Worm (Caenorhabditis elegans) whole organism, L3 larva: ENCODE measurements around the gene natb-1.
A peak's percentile ranks its signal among the peaks of the same experiment; 100 is the strongest.

Experiments used
- R02D3.7 ChIP-seq: fragments of 150-350 bp; optimal IDR thresholded peaks from 2 replicates; lab custom pipeline; 2014; ENCODE audit warnings: missing biosample characterization, missing genetic modification characterization
- ZK546.5 ChIP-seq: sonication (generic microtip); optimal IDR thresholded peaks from 2 replicates; lab custom pipeline; 2017; ENCODE audit warnings: missing biosample characterization, missing genetic modification characterization
- aly-2 ChIP-seq: fragments of 150-350 bp; optimal IDR thresholded peaks from 2 replicates; lab custom pipeline; 2014; ENCODE audit warnings: missing biosample characterization, missing genetic modification characterization
- ama-1 ChIP-seq: fragments of 150-350 bp; optimal IDR thresholded peaks from 2 replicates; lab custom pipeline; 2018
- ceh-16 ChIP-seq: sonication (generic microtip); optimal IDR thresholded peaks from 2 replicates; lab custom pipeline; 2017; ENCODE audit warnings: missing biosample characterization, missing genetic modification characterization
- ceh-28 ChIP-seq: fragments of 150-350 bp; optimal IDR thresholded peaks from 2 replicates; lab custom pipeline; 2014; ENCODE audit warnings: missing biosample characterization, missing genetic modification reagents, missing genetic modification characterization
- ceh-82 ChIP-seq: fragments of 150-350 bp; optimal IDR thresholded peaks from 2 replicates; lab custom pipeline; 2014; ENCODE audit warnings: missing biosample characterization, missing genetic modification characterization
- daf-12 ChIP-seq: fragments of 150-350 bp; optimal IDR thresholded peaks from 2 replicates; lab custom pipeline; 2014; ENCODE audit warnings: missing biosample characterization, missing genetic modification reagents, missing genetic modification characterization
- egl-5 ChIP-seq: fragments of 150-350 bp; optimal IDR thresholded peaks from 2 replicates; lab custom pipeline; 2017; ENCODE audit warnings: missing biosample characterization, missing genetic modification reagents, missing genetic modification characterization, inconsistent platforms
- elt-1 ChIP-seq: fragments of 150-350 bp; optimal IDR thresholded peaks from 2 replicates; lab custom pipeline; 2014; ENCODE audit warnings: missing biosample characterization, missing genetic modification characterization
- elt-2 ChIP-seq: sonication (generic microtip); optimal IDR thresholded peaks from 2 replicates; lab custom pipeline; 2016; ENCODE audit warnings: missing genetic modification reagents, mild to moderate bottlenecking, missing genetic modification characterization, missing compliant biosample characterization
- eor-1 ChIP-seq, 2 experiments: fragments of 150-350 bp; optimal IDR thresholded peaks; 2 replicates each; lab custom pipeline; 2014 to 2018; ENCODE audit warnings: missing biosample characterization in 2 of 2, missing genetic modification characterization in 2 of 2
- fkh-10 ChIP-seq: sonication (generic microtip); optimal IDR thresholded peaks from 2 replicates; lab custom pipeline; 2017; ENCODE audit warnings: missing biosample characterization, missing genetic modification reagents, missing genetic modification characterization
- fkh-2 ChIP-seq: fragments of 150-350 bp; optimal IDR thresholded peaks from 2 replicates; lab custom pipeline; 2014; ENCODE audit warnings: missing biosample characterization, missing genetic modification reagents, missing genetic modification characterization
- hmg-11 ChIP-seq: sonication (generic microtip); optimal IDR thresholded peaks from 2 replicates; lab custom pipeline; 2016; ENCODE audit warnings: missing genetic modification characterization, missing compliant biosample characterization
- jun-1 ChIP-seq: fragments of 150-350 bp; optimal IDR thresholded peaks from 2 replicates; lab custom pipeline; 2014; ENCODE audit warnings: missing biosample characterization, missing genetic modification reagents, missing genetic modification characterization
- lin-15B ChIP-seq: fragments of 150-350 bp; optimal IDR thresholded peaks from 2 replicates; lab custom pipeline; 2014; ENCODE audit warnings: missing biosample characterization, missing genetic modification characterization
- lin-39 ChIP-seq: fragments of 150-350 bp; optimal IDR thresholded peaks from 2 replicates; lab custom pipeline; 2018; ENCODE audit warnings: missing biosample characterization, missing genetic modification reagents, missing genetic modification characterization
- lsy-12 ChIP-seq: sonication (generic microtip); optimal IDR thresholded peaks from 2 replicates; lab custom pipeline; 2016; ENCODE audit warnings: mild to moderate bottlenecking, missing genetic modification characterization, missing compliant biosample characterization
- mml-1 ChIP-seq: fragments of 150-350 bp; sonication (generic microtip); optimal IDR thresholded peaks from 3 replicates; lab custom pipeline; 2014; ENCODE audit warnings: missing biosample characterization, missing genetic modification characterization
- nfya-1 ChIP-seq: sonication (generic microtip); optimal IDR thresholded peaks from 2 replicates; lab custom pipeline; 2017; ENCODE audit warnings: missing genetic modification characterization, mild to moderate bottlenecking, missing compliant biosample characterization, antibody characterized with exemption, moderate library complexity; ENCODE audit not compliant: insufficient read depth
- nhr-11 ChIP-seq: fragments of 150-350 bp; optimal IDR thresholded peaks from 2 replicates; lab custom pipeline; 2014; ENCODE audit warnings: missing biosample characterization, missing genetic modification characterization
- nhr-12 ChIP-seq: fragments of 150-350 bp; optimal IDR thresholded peaks from 2 replicates; lab custom pipeline; 2014; ENCODE audit warnings: missing biosample characterization, missing genetic modification characterization
- nhr-237 ChIP-seq: fragments of 150-350 bp; optimal IDR thresholded peaks from 2 replicates; lab custom pipeline; 2014; ENCODE audit warnings: missing biosample characterization, missing genetic modification characterization
- nhr-28 ChIP-seq: fragments of 150-350 bp; optimal IDR thresholded peaks from 2 replicates; lab custom pipeline; 2014; ENCODE audit warnings: missing biosample characterization, missing genetic modification characterization
- nhr-43 ChIP-seq: sonication (generic microtip); optimal IDR thresholded peaks from 2 replicates; lab custom pipeline; 2016; ENCODE audit warnings: mild to moderate bottlenecking, missing genetic modification characterization, missing compliant biosample characterization; ENCODE audit not compliant: poor library complexity, severe bottlenecking
- nhr-76 ChIP-seq: fragments of 150-350 bp; sonication (generic microtip); optimal IDR thresholded peaks from 5 replicates; lab custom pipeline; 2014; ENCODE audit warnings: missing biosample characterization, missing genetic modification characterization
- nhr-77 ChIP-seq: fragments of 150-350 bp; optimal IDR thresholded peaks from 2 replicates; lab custom pipeline; 2014; ENCODE audit warnings: missing biosample characterization, missing genetic modification characterization
- pha-4 ChIP-seq: fragments of 150-350 bp; optimal IDR thresholded peaks from 2 replicates; lab custom pipeline; 2014; ENCODE audit warnings: missing biosample characterization, missing genetic modification reagents, missing genetic modification characterization
- pqm-1 ChIP-seq: fragments of 150-350 bp; optimal IDR thresholded peaks from 2 replicates; lab custom pipeline; 2017; ENCODE audit warnings: missing biosample characterization, missing genetic modification characterization, inconsistent platforms
- sea-2 ChIP-seq: fragments of 150-350 bp; sonication (generic microtip); optimal IDR thresholded peaks from 4 replicates; lab custom pipeline; 2014; ENCODE audit warnings: missing biosample characterization, missing genetic modification reagents, missing genetic modification characterization
- snpc-4 ChIP-seq: fragments of 150-350 bp; optimal IDR thresholded peaks from 2 replicates; lab custom pipeline; 2014; ENCODE audit warnings: missing biosample characterization, missing genetic modification characterization
- unc-39 ChIP-seq: sonication (generic microtip); optimal IDR thresholded peaks from 4 replicates; lab custom pipeline; 2017; ENCODE audit warnings: missing biosample characterization, missing genetic modification characterization
- unc-62 ChIP-seq: fragments of 150-350 bp; sonication (generic microtip); optimal IDR thresholded peaks from 4 replicates; lab custom pipeline; 2014; ENCODE audit warnings: missing biosample characterization, missing genetic modification reagents, missing genetic modification characterization
- zag-1 ChIP-seq: fragments of 150-350 bp; optimal IDR thresholded peaks from 2 replicates; lab custom pipeline; 2014; ENCODE audit warnings: missing biosample characterization, missing genetic modification characterization

natb-1 gene

ce11 chrV:8024752-8025151, 41.5 kb upstream of the natb-1 start, which contains the start of gene F43H9.3:
Gene F43H9.3, minus strand, starts transcription at chrV:8024940.
- TF ChIP-seq sea-2 (GFP tag; lab: Kevin White, UChicago) (no peak), nfya-1 (tag; lab: Kevin White, UChicago) (peak; percentile 28), lin-15B (peak; percentile 2), egl-5 (no peak), nhr-28 (no peak), ceh-82 (tag; lab: Kevin White, UChicago) (no peak), hmg-11 (tag; lab: Kevin White, UChicago) (peak; percentile 18), R02D3.7 (tag; lab: Kevin White, UChicago) (peak; percentile 89), pqm-1 (tag; lab: Kevin White, UChicago) (no peak), nhr-76 (tag; lab: Kevin White, UChicago) (no peak), pha-4 (tag; lab: Kevin White, UChicago) (peak; percentile 30)

DNA sequence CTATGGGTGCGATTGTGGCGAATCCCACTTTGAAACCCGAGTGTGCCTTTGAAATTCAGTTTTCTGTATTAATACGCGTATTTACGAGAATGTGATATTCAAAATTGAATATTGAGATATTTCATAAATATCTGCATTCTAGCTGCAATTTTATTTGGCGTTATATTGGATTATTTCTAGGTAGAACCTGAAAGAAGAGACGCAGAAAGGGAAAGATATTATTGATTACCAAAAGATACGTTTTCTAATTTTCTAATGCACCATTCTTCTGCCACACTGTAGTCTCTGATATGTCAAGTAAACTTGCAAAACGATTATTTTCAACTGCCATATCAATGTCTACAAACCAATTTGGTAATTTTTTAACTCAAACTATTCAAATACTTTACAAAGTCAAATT, 38.8 kb upstream of the natb-1 start, which contains the start of gene ech-3:
Gene ech-3 (plus strand): TSS at position 178 of the 400 bp plus-strand sequence.
- TF ChIP-seq ceh-28 (tag; lab: Kevin White, UChicago), result peak; percentile 75
- no peak for TF ChIP-seq jun-1 (tag; lab: Kevin White, UChicago)
- TF ChIP-seq unc-39 (tag; lab: Kevin White, UChicago), result no peak
- TF ChIP-seq pha-4 (tag; lab: Kevin White, UChicago), result peak; percentile 51
- TF ChIP-seq elt-2 (tag; lab: Kevin White, UChicago), result peak; percentile 39
- TF ChIP-seq zag-1 (tag; lab: Kevin White, UChicago), result no peak
- TF ChIP-seq pqm-1 (tag; lab: Kevin White, UChicago), result peak; percentile 21

DNA sequence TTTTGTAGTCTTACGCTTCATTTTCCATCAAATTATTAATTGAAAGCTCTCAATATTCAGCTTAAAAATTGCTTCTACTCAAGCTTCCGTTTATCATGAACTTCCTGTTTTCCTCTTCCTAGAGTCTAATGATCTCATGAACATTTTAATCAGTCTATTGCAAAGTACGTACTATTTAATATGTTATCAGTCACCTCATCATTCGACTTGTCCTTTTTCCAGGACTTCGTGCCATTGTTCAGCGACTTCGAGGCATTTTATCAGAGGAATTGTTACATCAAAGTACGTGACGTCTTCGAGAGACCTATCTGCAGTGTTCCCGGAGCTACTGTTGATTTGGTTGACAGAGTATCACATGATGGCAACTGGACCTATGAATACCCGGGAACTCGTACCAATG, 36.6 kb upstream of the natb-1 start:
- no peak for TF ChIP-seq fkh-2 (tag; lab: Kevin White, UChicago)
- TF ChIP-seq elt-2 (tag; lab: Kevin White, UChicago), result peak; percentile 65
- peak; percentile 8 for TF ChIP-seq jun-1 (tag; lab: Kevin White, UChicago)
- peak; percentile 78 for TF ChIP-seq pqm-1 (tag; lab: Kevin White, UChicago)

DNA sequence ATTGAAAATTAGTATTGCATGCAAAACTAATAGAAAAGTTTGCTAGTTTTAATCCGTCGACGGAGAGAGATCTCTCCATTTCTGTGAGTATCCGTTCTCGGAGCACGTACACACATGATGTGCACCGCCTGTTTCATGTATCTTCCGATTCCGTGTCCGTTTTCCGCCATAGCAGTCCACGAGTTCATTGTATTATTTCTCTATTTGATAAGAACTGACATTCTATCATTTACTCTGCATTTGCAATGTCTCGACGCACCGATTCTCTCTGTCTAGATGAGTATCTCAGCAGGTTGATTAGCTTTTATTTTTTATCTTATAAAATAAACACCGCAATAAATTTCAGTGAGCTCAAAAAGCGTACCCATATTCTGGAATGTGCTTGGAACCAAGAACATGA, 35.7 kb upstream of the natb-1 start:
- TF ChIP-seq lin-15B, result no peak
- peak; percentile 64 for TF ChIP-seq elt-2 (tag; lab: Kevin White, UChicago)
- no peak for TF ChIP-seq nhr-77 (tag; lab: Kevin White, UChicago)
- TF ChIP-seq daf-12, result no peak
- no peak for TF ChIP-seq ama-1
- TF ChIP-seq mml-1, result no peak
- TF ChIP-seq pqm-1 (tag; lab: Kevin White, UChicago), result peak; percentile 22

DNA sequence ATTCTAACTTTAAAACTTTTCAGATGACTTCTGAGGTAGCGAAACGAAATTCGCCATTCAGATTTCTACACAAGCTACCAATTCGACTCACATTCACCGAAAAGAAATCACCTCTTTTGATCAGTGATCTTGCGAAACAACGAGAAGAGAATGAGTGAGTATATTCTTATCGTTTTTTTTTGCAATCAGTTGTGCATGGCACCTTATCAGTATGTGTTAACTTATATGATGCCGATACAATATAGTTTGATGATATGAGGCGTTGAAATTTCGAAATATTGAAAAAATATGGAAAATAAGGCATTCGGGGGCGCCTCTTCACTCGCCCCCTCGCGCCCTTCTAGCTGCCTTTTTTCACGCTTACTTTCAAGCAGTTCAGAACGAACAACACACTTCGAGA, 34.7 kb upstream of the natb-1 start:
- TF ChIP-seq pqm-1 (tag; lab: Kevin White, UChicago) (peak; percentile 92), daf-12 (no peak), fkh-2 (tag; lab: Kevin White, UChicago) (no peak), snpc-4 (tag; lab: Kevin White, UChicago) (no peak), eor-1 (tag; optimal IDR thresholded peaks at IDR 0.05; lab: Kevin White, UChicago) (no peak), pha-4 (tag; lab: Kevin White, UChicago) (peak; percentile 31), ceh-28 (tag; lab: Kevin White, UChicago) (no peak), nhr-237 (tag; lab: Kevin White, UChicago) (no peak), jun-1 (tag; lab: Kevin White, UChicago) (peak; percentile 6), elt-2 (tag; lab: Kevin White, UChicago) (peak; percentile 96), sea-2 (GFP tag; lab: Kevin White, UChicago) (no peak), lsy-12 (no peak)

ce11 chrV:8016928-8017327, 33.7 kb upstream of the natb-1 start, which contains the start of gene sptl-2:
Gene sptl-2, plus strand, starts transcription at chrV:8017207.
- no peak for TF ChIP-seq jun-1 (tag; lab: Kevin White, UChicago)
- peak; percentile 67 for TF ChIP-seq pha-4 (tag; lab: Kevin White, UChicago)
- TF ChIP-seq ceh-16 (tag; lab: Kevin White, UChicago), result no peak
- no peak for TF ChIP-seq eor-1 (tag; optimal IDR thresholded peaks at IDR 0.05; lab: Kevin White, UChicago)
- TF ChIP-seq nhr-12 (tag; lab: Kevin White, UChicago), result no peak
- no peak for TF ChIP-seq lin-15B
- no peak for TF ChIP-seq ZK546.5 (tag; lab: Kevin White, UChicago)
- no peak for TF ChIP-seq fkh-10 (GFP tag; lab: Kevin White, UChicago)
- TF ChIP-seq aly-2 (tag; lab: Kevin White, UChicago), result no peak
- no peak for TF ChIP-seq snpc-4 (tag; lab: Kevin White, UChicago)
- peak; percentile 29 for TF ChIP-seq elt-2 (tag; lab: Kevin White, UChicago)
- TF ChIP-seq elt-1 (tag; lab: Kevin White, UChicago), result no peak
- no peak for TF ChIP-seq lin-39 (tag; lab: Kevin White, UChicago)
- TF ChIP-seq nhr-43 (tag; lab: Kevin White, UChicago), result no peak
- no peak for TF ChIP-seq hmg-11 (tag; lab: Kevin White, UChicago)
- TF ChIP-seq unc-62 (GFP tag; lab: Kevin White, UChicago), result no peak
- no peak for TF ChIP-seq nhr-11 (tag; lab: Kevin White, UChicago)
